Worm (Caenorhabditis elegans): Measurements from ENCODE around the gene Y6G8.6.

DNA sequence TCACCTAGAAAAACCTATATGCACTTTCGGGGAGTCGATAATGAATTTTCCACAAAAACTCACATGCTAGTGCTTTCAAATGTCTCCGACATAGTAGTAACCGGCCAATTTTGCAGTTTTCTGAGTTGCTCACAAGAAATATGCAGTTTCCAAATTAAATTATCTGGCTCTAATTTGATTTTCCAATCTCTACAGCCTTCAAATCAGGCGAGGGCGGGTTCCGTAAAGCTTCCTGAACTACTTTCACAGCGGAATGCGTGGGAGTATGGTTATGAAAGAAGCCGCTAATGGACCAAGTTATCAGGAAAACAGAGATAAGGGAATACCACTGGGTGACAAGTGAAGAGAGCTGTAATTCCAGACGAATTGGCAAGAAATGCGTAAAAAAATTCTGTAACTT is 49.2 kb upstream of the Y6G8.6 start, which contains the start of gene F59A1.11:
- TF ChIP-seq elt-2 (tag; optimal IDR thresholded peaks at IDR 0.05) (no peak), nhr-77 (tag; optimal IDR thresholded peaks at IDR 0.05) (no peak), nhr-11 (tag; optimal IDR thresholded peaks at IDR 0.05) (no peak), snpc-4 (tag; optimal IDR thresholded peaks at IDR 0.05) (no peak), nhr-12 (tag; optimal IDR thresholded peaks at IDR 0.05) (no peak), nhr-23 (tag; optimal IDR thresholded peaks at IDR 0.05) (no peak), nhr-237 (tag; optimal IDR thresholded peaks at IDR 0.05) (no peak), pqm-1 (tag; optimal IDR thresholded peaks at IDR 0.05) (no peak), ama-1 (optimal IDR thresholded peaks at IDR 0.05) (no peak), R02D3.7 (tag; optimal IDR thresholded peaks at IDR 0.05) (no peak)

Data from whole organism, L3 larva.